Fruit fly (Drosophila melanogaster): ENCODE measurements around the gene CG13838.

The CG13838 gene

DNA sequence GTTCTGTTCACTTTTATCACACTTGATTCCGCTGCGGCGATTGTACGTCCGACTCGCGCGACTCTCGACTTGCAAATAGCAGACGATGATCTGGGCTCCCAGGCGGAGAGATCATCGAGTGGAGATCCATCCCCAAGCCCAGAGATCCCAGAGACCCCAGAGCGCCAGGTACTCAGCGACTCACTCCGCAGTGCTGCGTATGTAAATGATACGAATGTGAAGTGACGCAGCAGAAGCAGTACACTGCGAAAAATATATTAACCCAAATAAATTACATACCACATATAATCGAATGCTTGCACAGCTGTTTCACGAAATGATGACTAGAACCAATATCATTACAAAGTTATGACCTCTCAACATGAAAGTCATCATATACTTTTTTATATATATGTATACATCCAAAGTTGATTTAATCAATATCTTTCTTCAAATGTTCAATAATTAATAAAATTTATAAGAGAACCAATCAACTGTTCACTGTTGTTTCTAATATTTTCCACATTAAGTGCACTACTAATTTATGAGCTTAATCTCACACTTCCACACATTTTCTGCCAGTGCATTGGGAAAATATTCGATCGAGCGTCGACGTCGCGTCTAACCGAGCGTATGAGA lies 25.3 kb downstream of the CG13838 start, which contains the start of gene CG17111 (continued):
- TF ChIP-seq CG8119 (GFP tag; IDR thresholded peaks at IDR 0.05) (no peak), CG10669 (GFP tag; optimal IDR thresholded peaks at IDR 0.05) (no peak), svp (GFP tag) (peak; percentile 46), Sox14 (GFP tag; optimal IDR thresholded peaks at IDR 0.05) (no peak), CG16779 (tag; optimal IDR thresholded peaks at IDR 0.05) (no peak), net (GFP tag; optimal IDR thresholded peaks at IDR 0.05) (no peak), CG4318 (GFP tag; optimal IDR thresholded peaks at IDR 0.05) (no peak), Hr38 (GFP tag; optimal IDR thresholded peaks at IDR 0.05) (no peak), ss (GFP tag; optimal IDR thresholded peaks at IDR 0.05) (no peak), pdm3 (GFP tag; optimal IDR thresholded peaks at IDR 0.05) (no peak), Ets21C (GFP tag; optimal IDR thresholded peaks at IDR 0.05) (no peak), salr (GFP tag; optimal IDR thresholded peaks at IDR 0.05) (no peak), Gug (GFP tag; IDR thresholded peaks at IDR 0.05) (no peak), acj6 (GFP tag; optimal IDR thresholded peaks at IDR 0.05) (no peak), CG1621 (tag; optimal IDR thresholded peaks at IDR 0.05) (no peak), CG11902 (GFP tag; optimal IDR thresholded peaks at IDR 0.05) (no peak), vri (GFP tag; optimal IDR thresholded peaks at IDR 0.05) (no peak), CG3919 (GFP tag; optimal IDR thresholded peaks at IDR 0.05) (no peak), dsx (GFP tag; optimal IDR thresholded peaks at IDR 0.05; ENCODE audit: poor library complexity, severe bottlenecking) (no peak), CG8319 (GFP tag; optimal IDR thresholded peaks at IDR 0.05) (no peak), CG6276 (GFP tag; optimal IDR thresholded peaks at IDR 0.05) (no peak), CG6808 (GFP tag; optimal IDR thresholded peaks at IDR 0.05) (no peak), Blimp-1 (GFP tag; optimal IDR thresholded peaks at IDR 0.05) (no peak), eg (GFP tag; IDR thresholded peaks at IDR 0.05) (no peak), Sox102F (GFP tag; optimal IDR thresholded peaks at IDR 0.05) (no peak), CG11762 (GFP tag; optimal IDR thresholded peaks at IDR 0.05; ENCODE audit: insufficient read depth) (no peak), lz (GFP tag; optimal IDR thresholded peaks at IDR 0.05) (no peak), Lpt (GFP tag; optimal IDR thresholded peaks at IDR 0.05) (no peak)

dm6 chr3R:23074480-23074879 lies 32.4 kb downstream of the CG13838 start:
- TF ChIP-seq CG11902 (GFP tag; optimal IDR thresholded peaks at IDR 0.05) (no peak), CG7368 (GFP tag; optimal IDR thresholded peaks at IDR 0.05) (no peak), CG3919 (GFP tag; optimal IDR thresholded peaks at IDR 0.05) (no peak), Hr4 (GFP tag; optimal IDR thresholded peaks at IDR 0.05) (no peak)

DNA sequence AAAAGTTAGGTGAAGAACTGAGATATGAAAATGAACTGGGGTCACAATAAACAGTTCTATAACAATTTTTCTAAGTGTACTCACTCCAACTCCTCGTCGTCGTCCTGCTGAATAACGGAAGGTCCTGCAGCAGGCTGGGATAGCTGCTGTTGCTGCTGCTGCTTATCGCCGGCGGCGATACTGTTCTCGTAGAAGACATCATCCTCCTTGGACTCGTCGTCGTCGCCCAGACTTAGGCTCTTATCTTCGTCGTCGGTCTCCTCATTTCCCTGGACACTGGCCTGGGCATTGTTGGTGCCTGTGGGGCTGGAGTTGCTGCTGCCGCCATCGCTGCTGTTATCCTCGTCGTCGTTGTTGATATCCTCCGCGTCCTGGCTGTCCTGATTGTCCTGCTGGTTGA lies 39.2 kb downstream of the CG13838 start:
- TF ChIP-seq CG11762 (GFP tag; optimal IDR thresholded peaks at IDR 0.05; ENCODE audit: insufficient read depth) (no peak), CG6276 (GFP tag; optimal IDR thresholded peaks at IDR 0.05) (no peak), svp (GFP tag) (peak; percentile 45)

dm6 chr3R:23088252-23088651 lies 46.2 kb downstream of the CG13838 start:
- TF ChIP-seq CG7368 (GFP tag; optimal IDR thresholded peaks at IDR 0.05) (no peak), salr (GFP tag; optimal IDR thresholded peaks at IDR 0.05) (no peak)

dm6 chr3R:23091586-23092228 lies 49.7 kb downstream of the CG13838 start, which contains the start of the genes CG17110 and CG6726:
CG17110 (plus strand) TSS chr3R:23091724.
CG6726 (plus strand) TSS chr3R:23091724.
- peak; percentile 4 for TF ChIP-seq CG6276 (GFP tag; optimal IDR thresholded peaks at IDR 0.05)
- TF ChIP-seq svp (GFP tag), result peak; percentile 97
- peak; percentile 30 for TF ChIP-seq vri (GFP tag; optimal IDR thresholded peaks at IDR 0.05)
- no peak for TF ChIP-seq CG10669 (GFP tag; optimal IDR thresholded peaks at IDR 0.05)
- TF ChIP-seq fkh (GFP tag; optimal IDR thresholded peaks at IDR 0.05), result peak; percentile 72
- no peak for TF ChIP-seq CG32006 (GFP tag; optimal IDR thresholded peaks at IDR 0.05)
- TF ChIP-seq lz (GFP tag; optimal IDR thresholded peaks at IDR 0.05), result no peak
